Worm (Caenorhabditis elegans) whole organism, L1 larva: Measurements from ENCODE around the gene npr-6.

ENCODE experiments used
- C04F5.9 ChIP-seq: sonication (generic microtip); optimal IDR thresholded peaks from 2 replicates; lab custom pipeline; 2016; ENCODE audit warnings: missing genetic modification characterization, missing compliant biosample characterization
- F16B12.6 ChIP-seq: fragments of 150-350 bp; optimal IDR thresholded peaks from 2 replicates; lab custom pipeline; 2014; ENCODE audit warnings: missing biosample characterization, missing genetic modification characterization
- aha-1 ChIP-seq: fragments of 150-350 bp; optimal IDR thresholded peaks from 2 replicates; lab custom pipeline; 2014; ENCODE audit warnings: missing biosample characterization, missing genetic modification characterization
- aly-2 ChIP-seq: fragments of 150-350 bp; optimal IDR thresholded peaks from 2 replicates; lab custom pipeline; 2014; ENCODE audit warnings: missing biosample characterization, missing genetic modification characterization
- blmp-1 ChIP-seq: fragments of 150-350 bp; optimal IDR thresholded peaks from 2 replicates; lab custom pipeline; 2014; ENCODE audit warnings: missing biosample characterization, missing genetic modification characterization
- ceh-63 ChIP-seq: fragments of 200-800 bp; sonication (Bioruptor generic); optimal IDR thresholded peaks from 2 replicates; lab custom pipeline; 2018; ENCODE audit warnings: mild to moderate bottlenecking, missing genetic modification characterization, missing compliant biosample characterization
- ceh-8 ChIP-seq: fragments of 200-800 bp; sonication (Bioruptor generic); optimal IDR thresholded peaks from 2 replicates; lab custom pipeline; 2018; ENCODE audit warnings: mild to moderate bottlenecking, missing genetic modification characterization, moderate library complexity, missing compliant biosample characterization
- ces-1 ChIP-seq: fragments of 150-350 bp; optimal IDR thresholded peaks from 2 replicates; lab custom pipeline; 2014; ENCODE audit warnings: missing biosample characterization, missing genetic modification reagents, missing genetic modification characterization
- dpl-1 ChIP-seq, 3 experiments: fragments of 150-350 bp in 2 of 3; sonication (generic microtip) in 1 of 3; optimal IDR thresholded peaks; 2 replicates each; lab custom pipeline; 2014 to 2017; ENCODE audit warnings: missing biosample characterization in 3 of 3, missing genetic modification characterization in 3 of 3, missing genetic modification reagents in 3 of 3
- dsc-1 ChIP-seq: sonication (generic microtip); optimal IDR thresholded peaks from 2 replicates; lab custom pipeline; 2016; ENCODE audit warnings: mild to moderate bottlenecking, missing genetic modification characterization, missing compliant biosample characterization
- efl-3 ChIP-seq: fragments of 200-800 bp; sonication (Bioruptor generic); optimal IDR thresholded peaks from 2 replicates; lab custom pipeline; 2018; ENCODE audit warnings: mild to moderate bottlenecking, missing genetic modification characterization, missing compliant biosample characterization
- egl-27 ChIP-seq, 2 experiments: fragments of 150-350 bp in 1 of 2; sonication (generic microtip); optimal IDR thresholded peaks; 3 replicates each; lab custom pipeline; 2017 to 2018; ENCODE audit warnings: missing biosample characterization in 2 of 2, missing genetic modification characterization in 2 of 2, missing genetic modification reagents in 2 of 2
- elt-2 ChIP-seq: sonication (generic microtip); optimal IDR thresholded peaks from 2 replicates; lab custom pipeline; 2016; ENCODE audit warnings: missing genetic modification characterization, mild to moderate bottlenecking, inconsistent platforms, missing compliant biosample characterization, missing genetic modification reagents
- elt-3 ChIP-seq, 6 experiments: fragments of 150-350 bp in 1 of 6; sonication (generic microtip); optimal IDR thresholded peaks; 2 replicates each; lab custom pipeline; 2017 to 2018; ENCODE audit warnings: missing biosample characterization in 6 of 6, missing genetic modification characterization in 6 of 6, inconsistent platforms in 1 of 6
- ets-5 ChIP-seq: fragments of 200-800 bp; sonication (Bioruptor generic); IDR thresholded peaks from 2 replicates; pipeline ENCODE4 v1.3.6; 2022; ENCODE audit warnings: missing genetic modification characterization, missing compliant biosample characterization
- fkh-8 ChIP-seq: sonication (generic microtip); optimal IDR thresholded peaks from 2 replicates; lab custom pipeline; 2016; ENCODE audit warnings: mild to moderate bottlenecking, missing genetic modification characterization, missing compliant biosample characterization
- grh-1 ChIP-seq: fragments of 200-800 bp; sonication (Bioruptor generic); IDR thresholded peaks from 2 replicates; pipeline ENCODE4 v1.3.6; 2022; ENCODE audit warnings: missing genetic modification reagents, missing genetic modification characterization, missing compliant biosample characterization
- hlh-17 ChIP-seq: fragments of 200-800 bp; sonication (Bioruptor generic); optimal IDR thresholded peaks from 2 replicates; lab custom pipeline; 2018; ENCODE audit warnings: missing genetic modification characterization, mild to moderate bottlenecking, missing compliant biosample characterization, moderate library complexity, borderline replicate concordance
- hlh-4 ChIP-seq: sonication (generic microtip); optimal IDR thresholded peaks from 2 replicates; lab custom pipeline; 2016; ENCODE audit warnings: mild to moderate bottlenecking, missing genetic modification characterization, missing compliant biosample characterization
- irx-1 ChIP-seq: sonication (generic microtip); optimal IDR thresholded peaks from 2 replicates; lab custom pipeline; 2016; ENCODE audit warnings: missing genetic modification characterization, missing compliant biosample characterization
- jun-1 ChIP-seq: fragments of 150-350 bp; optimal IDR thresholded peaks from 2 replicates; lab custom pipeline; 2014; ENCODE audit warnings: missing biosample characterization, missing genetic modification reagents, missing genetic modification characterization
- lin-14 ChIP-seq: fragments of 200-800 bp; sonication (Bioruptor generic); optimal IDR thresholded peaks from 2 replicates; lab custom pipeline; 2018; ENCODE audit warnings: mild to moderate bottlenecking, missing genetic modification characterization, moderate library complexity, missing compliant biosample characterization
- lin-35 ChIP-seq, 2 experiments: fragments of 150-350 bp; optimal IDR thresholded peaks; 2 replicates each; lab custom pipeline; 2014; ENCODE audit warnings: missing biosample characterization in 2 of 2, missing genetic modification characterization in 2 of 2, missing genetic modification reagents in 2 of 2
- lir-3 ChIP-seq: sonication (generic microtip); optimal IDR thresholded peaks from 2 replicates; lab custom pipeline; 2016; ENCODE audit warnings: mild to moderate bottlenecking, missing genetic modification characterization, moderate library complexity, missing compliant biosample characterization; ENCODE audit not compliant: poor library complexity
- mdl-1 ChIP-seq, 2 experiments: fragments of 150-350 bp; optimal IDR thresholded peaks; 2 replicates each; lab custom pipeline; 2014 to 2017; ENCODE audit warnings: missing biosample characterization in 2 of 2, missing genetic modification characterization in 2 of 2, inconsistent platforms in 1 of 2
- mef-2 ChIP-seq: fragments of 150-350 bp; optimal IDR thresholded peaks from 2 replicates; lab custom pipeline; 2014; ENCODE audit warnings: missing biosample characterization, missing genetic modification characterization
- mep-1 ChIP-seq: fragments of 150-350 bp; optimal IDR thresholded peaks from 2 replicates; lab custom pipeline; 2014; ENCODE audit warnings: missing biosample characterization, missing genetic modification characterization
- nhr-19 ChIP-seq: fragments of 200-800 bp; sonication (Bioruptor generic); conservative IDR thresholded peaks from 2 replicates; pipeline ENCODE4 v1.3.6; 2022; ENCODE audit warnings: missing genetic modification characterization, missing compliant biosample characterization
- nhr-20 ChIP-seq: sonication (generic microtip); optimal IDR thresholded peaks from 2 replicates; lab custom pipeline; 2016; ENCODE audit warnings: mild to moderate bottlenecking, missing genetic modification characterization, missing compliant biosample characterization
- nhr-28 ChIP-seq: fragments of 150-350 bp; optimal IDR thresholded peaks from 2 replicates; lab custom pipeline; 2014; ENCODE audit warnings: missing biosample characterization, missing genetic modification characterization
- nhr-47 ChIP-seq: sonication (generic microtip); optimal IDR thresholded peaks from 2 replicates; lab custom pipeline; 2016; ENCODE audit warnings: mild to moderate bottlenecking, missing genetic modification characterization, moderate library complexity, missing compliant biosample characterization
- nhr-71 ChIP-seq: sonication (generic microtip); optimal IDR thresholded peaks from 2 replicates; lab custom pipeline; 2016; ENCODE audit warnings: mild to moderate bottlenecking, missing genetic modification characterization, moderate library complexity, missing compliant biosample characterization
- nhr-76 ChIP-seq: sonication (generic microtip); optimal IDR thresholded peaks from 2 replicates; lab custom pipeline; 2017; ENCODE audit warnings: missing biosample characterization, missing genetic modification characterization
- nhr-84 ChIP-seq: sonication (generic microtip); optimal IDR thresholded peaks from 2 replicates; lab custom pipeline; 2017; ENCODE audit warnings: missing biosample characterization, missing genetic modification characterization
- nhr-85 ChIP-seq: sonication (generic microtip); peaks from one replicate; lab custom pipeline; 2016; ENCODE audit warnings: missing genetic modification characterization, inconsistent platforms, missing compliant biosample characterization
- nhr-90 ChIP-seq: sonication (generic microtip); optimal IDR thresholded peaks from 2 replicates; lab custom pipeline; 2016; ENCODE audit warnings: mild to moderate bottlenecking, missing genetic modification characterization, missing compliant biosample characterization; ENCODE audit not compliant: poor library complexity
- pqm-1 ChIP-seq: sonication (generic microtip); optimal IDR thresholded peaks from 3 replicates; lab custom pipeline; 2017; ENCODE audit warnings: missing biosample characterization, missing genetic modification characterization
- rnt-1 ChIP-seq: sonication (generic microtip); optimal IDR thresholded peaks from 2 replicates; lab custom pipeline; 2016; ENCODE audit warnings: mild to moderate bottlenecking, missing genetic modification characterization, moderate library complexity, missing compliant biosample characterization
- skn-1 ChIP-seq: fragments of 150-350 bp; optimal IDR thresholded peaks from 2 replicates; lab custom pipeline; 2014; ENCODE audit warnings: missing biosample characterization, missing genetic modification characterization
- snpc-4 ChIP-seq: fragments of 150-350 bp; optimal IDR thresholded peaks from 2 replicates; lab custom pipeline; 2014; ENCODE audit warnings: missing biosample characterization, missing genetic modification characterization
- snu-23 ChIP-seq: sonication (generic microtip); optimal IDR thresholded peaks from 2 replicates; lab custom pipeline; 2016; ENCODE audit warnings: missing genetic modification characterization, missing compliant biosample characterization
- sptf-1 ChIP-seq: fragments of 150-350 bp; optimal IDR thresholded peaks from 2 replicates; lab custom pipeline; 2014; ENCODE audit warnings: missing biosample characterization, missing genetic modification characterization
- swsn-7 ChIP-seq: sonication (generic microtip); optimal IDR thresholded peaks from 2 replicates; lab custom pipeline; 2016; ENCODE audit warnings: missing genetic modification characterization, missing compliant biosample characterization
- tlp-1 ChIP-seq: fragments of 150-350 bp; optimal IDR thresholded peaks from 2 replicates; lab custom pipeline; 2014; ENCODE audit warnings: missing biosample characterization, missing genetic modification characterization
- unc-130 ChIP-seq: fragments of 150-350 bp; optimal IDR thresholded peaks from 2 replicates; lab custom pipeline; 2017; ENCODE audit warnings: missing biosample characterization, missing genetic modification characterization, inconsistent platforms
- unc-86 ChIP-seq: sonication (generic microtip); optimal IDR thresholded peaks from 2 replicates; lab custom pipeline; 2016; ENCODE audit warnings: missing genetic modification characterization, missing compliant biosample characterization
- unc-98 ChIP-seq: fragments of 200-800 bp; sonication (Bioruptor generic); IDR thresholded peaks from 2 replicates; pipeline ENCODE4 v1.3.6; 2022; ENCODE audit warnings: missing genetic modification characterization, missing compliant biosample characterization
- xbp-1 ChIP-seq: sonication (generic microtip); optimal IDR thresholded peaks from 2 replicates; lab custom pipeline; 2016; ENCODE audit warnings: missing genetic modification characterization, missing compliant biosample characterization
- ztf-11 ChIP-seq, 2 experiments: sonication (generic microtip); optimal IDR thresholded peaks; 2 replicates each; lab custom pipeline; 2016 to 2017; ENCODE audit warnings: missing genetic modification characterization in 2 of 2, missing biosample characterization in 1 of 2, missing compliant biosample characterization in 1 of 2
- ztf-4 ChIP-seq: fragments of 150-350 bp; optimal IDR thresholded peaks from 2 replicates; lab custom pipeline; 2014; ENCODE audit warnings: missing biosample characterization, missing genetic modification characterization

npr-6 gene

ce11 chrX:10285634-10286033, at the start of gene npr-6:
npr-6 (minus strand) TSS chrX:10285734.
- TF ChIP-seq mef-2 (tag; lab: Kevin White, UChicago) (no peak), ztf-11 (tag; optimal IDR thresholded peaks at IDR 0.05; lab: Kevin White, UChicago) (no peak), snpc-4 (no peak), nhr-19 (GFP tag; lab: Robert Waterston, UW) (no peak), lin-14 (GFP tag; lab: Kevin White, UChicago) (no peak), nhr-90 (no peak), dsc-1 (no peak), tlp-1 (no peak), grh-1 (GFP tag; lab: Robert Waterston, UW) (no peak), nhr-28 (tag; lab: Kevin White, UChicago) (no peak), swsn-7 (tag; lab: Kevin White, UChicago) (no peak), lir-3 (no peak), xbp-1 (tag; lab: Kevin White, UChicago) (no peak), mep-1 (tag; lab: Kevin White, UChicago) (no peak), dpl-1 (GFP tag; optimal IDR thresholded peaks at IDR 0.05; lab: Kevin White, UChicago) (no peak), aly-2 (tag; lab: Kevin White, UChicago) (no peak), unc-98 (GFP tag; lab: Robert Waterston, UW) (no peak)

ce11 chrX:10333301-10333854, 47.8 kb upstream of the npr-6 start, which contains the start of gene R07E3.4:
R07E3.4 (minus strand) TSS chrX:10333351.
- peak; percentile 79 for TF ChIP-seq elt-2 (tag; lab: Kevin White, UChicago)
- TF ChIP-seq nhr-19 (GFP tag; lab: Robert Waterston, UW) = peak; percentile 68
- TF ChIP-seq irx-1 = no peak
- peak; percentile 25 for TF ChIP-seq blmp-1 (tag; lab: Kevin White, UChicago)
- peak; percentile 61 for TF ChIP-seq grh-1 (GFP tag; lab: Robert Waterston, UW)
- peak in 1 of 6 experiments; percentile 28 for TF ChIP-seq elt-3 (tag; optimal IDR thresholded peaks at IDR 0.05; lab: Kevin White, UChicago)
- TF ChIP-seq hlh-4 (tag; lab: Kevin White, UChicago) = no peak
- TF ChIP-seq sptf-1 (tag; lab: Kevin White, UChicago) = no peak
- no peak for TF ChIP-seq aha-1 (tag; lab: Kevin White, UChicago)
- no peak for TF ChIP-seq fkh-8 (tag; lab: Kevin White, UChicago)
- no peak for TF ChIP-seq nhr-76 (tag; lab: Kevin White, UChicago)
- no peak for TF ChIP-seq aly-2 (tag; lab: Kevin White, UChicago)
- TF ChIP-seq nhr-71 = peak; percentile 80
- peak; percentile 65 for TF ChIP-seq rnt-1
- no peak for TF ChIP-seq ztf-4 (tag; lab: Kevin White, UChicago)
- TF ChIP-seq efl-3 (GFP tag; lab: Kevin White, UChicago) = no peak
- no peak for TF ChIP-seq ceh-8 (GFP tag; lab: Kevin White, UChicago)
- TF ChIP-seq unc-130 (tag; lab: Kevin White, UChicago) = peak; percentile 16
- TF ChIP-seq egl-27 (tag; optimal IDR thresholded peaks at IDR 0.05; lab: Kevin White, UChicago) = peak in 1 of 2 experiments; percentile 17
- no peak for TF ChIP-seq nhr-47 (tag; lab: Kevin White, UChicago)
- no peak for TF ChIP-seq C04F5.9 (tag; lab: Kevin White, UChicago)
- TF ChIP-seq hlh-17 (GFP tag; lab: Kevin White, UChicago) = no peak
- TF ChIP-seq F16B12.6 = no peak
- no peak for TF ChIP-seq nhr-84 (tag; lab: Kevin White, UChicago)
- peak; percentile 40 for TF ChIP-seq nhr-90
- no peak for TF ChIP-seq dsc-1
- TF ChIP-seq nhr-20 (tag; lab: Kevin White, UChicago) = peak; percentile 86
- peak; percentile 18 for TF ChIP-seq mep-1 (tag; lab: Kevin White, UChicago)
- TF ChIP-seq nhr-85 = peak; percentile 92
- no peak for TF ChIP-seq mdl-1 (tag; optimal IDR thresholded peaks at IDR 0.05; lab: Kevin White, UChicago)
- no peak for TF ChIP-seq jun-1 (tag; lab: Kevin White, UChicago)
- peak; percentile 9 for TF ChIP-seq pqm-1 (tag; lab: Kevin White, UChicago)
- TF ChIP-seq ceh-63 = no peak
- peak; percentile 54 for TF ChIP-seq snu-23 (GFP tag; lab: Kevin White, UChicago)
- TF ChIP-seq ets-5 = no peak
- no peak for TF ChIP-seq skn-1 (tag; lab: Kevin White, UChicago)
- TF ChIP-seq unc-86 (tag; lab: Kevin White, UChicago) = no peak
- peak; percentile 75 for TF ChIP-seq lin-14 (GFP tag; lab: Kevin White, UChicago)
- TF ChIP-seq lin-35 (GFP tag; optimal IDR thresholded peaks at IDR 0.05; lab: Kevin White, UChicago) = peak in 1 of 2 experiments; percentile 16
- TF ChIP-seq ztf-11 (tag; optimal IDR thresholded peaks at IDR 0.05; lab: Kevin White, UChicago) = no peak
- no peak for TF ChIP-seq ces-1
